Fruit fly (Drosophila melanogaster) whole organism, embryonic: ENCODE results near the gene scpr-C.

ENCODE experiments used
- Ada2b ChIP-seq: fragments of 200-800 bp; sonication (Bioruptor generic); IDR thresholded peaks from 2 replicates; pipeline ENCODE4 v1.3.6; 2022; ENCODE audit warnings: missing biosample characterization, missing genetic modification characterization
- CG12391 ChIP-seq: fragments of 200-800 bp; sonication (Bioruptor generic); optimal IDR thresholded peaks from 3 replicates; lab custom pipeline; 2018; ENCODE audit warnings: missing biosample characterization, mild to moderate bottlenecking, missing genetic modification characterization, moderate library complexity
- CG14441 ChIP-seq: fragments of 200-800 bp; sonication (Bioruptor generic); IDR thresholded peaks from 2 replicates; pipeline ENCODE4 v1.3.6; 2022; ENCODE audit warnings: missing biosample characterization, missing genetic modification characterization
- CG15479 ChIP-seq: fragments of 200-800 bp; sonication (Bioruptor generic); optimal IDR thresholded peaks from 3 replicates; lab custom pipeline; 2019; ENCODE audit warnings: missing biosample characterization, mild to moderate bottlenecking, missing genetic modification characterization, moderate library complexity
- CG17829 ChIP-seq: fragments of 200-800 bp; optimal IDR thresholded peaks from 2 replicates; lab custom pipeline; 2019; ENCODE audit warnings: missing biosample characterization, mild to moderate bottlenecking, missing genetic modification characterization, moderate library complexity
- CG1792 ChIP-seq: fragments of 200-800 bp; sonication (Bioruptor generic); optimal IDR thresholded peaks from 2 replicates; lab custom pipeline; 2016; ENCODE audit warnings: missing biosample characterization, missing genetic modification characterization
- CG1832 ChIP-seq: fragments of 200-800 bp; sonication (Bioruptor generic); optimal IDR thresholded peaks from 2 replicates; lab custom pipeline; 2017; ENCODE audit warnings: missing biosample characterization, mild to moderate bottlenecking, missing genetic modification characterization, inconsistent platforms
- CG30020 ChIP-seq: fragments of 200-800 bp; optimal IDR thresholded peaks from 2 replicates; lab custom pipeline; 2019; ENCODE audit warnings: missing biosample characterization, mild to moderate bottlenecking, missing genetic modification characterization, moderate library complexity
- CG31365 ChIP-seq: fragments of 200-800 bp; sonication (Bioruptor generic); optimal IDR thresholded peaks from 2 replicates; lab custom pipeline; 2018; ENCODE audit warnings: missing biosample characterization, mild to moderate bottlenecking, missing genetic modification characterization
- CG32532 ChIP-seq: fragments of 200-800 bp; sonication (Bioruptor generic); IDR thresholded peaks from 2 replicates; pipeline ENCODE4 v1.3.6; 2022; ENCODE audit warnings: missing biosample characterization, missing genetic modification characterization
- CG3281 ChIP-seq: fragments of 200-800 bp; sonication (Bioruptor generic); optimal IDR thresholded peaks from 3 replicates; lab custom pipeline; 2017; ENCODE audit warnings: missing biosample characterization, mild to moderate bottlenecking, missing genetic modification characterization
- CG33213 ChIP-seq: fragments of 200-800 bp; sonication (Bioruptor generic); optimal IDR thresholded peaks from 3 replicates; lab custom pipeline; 2016; ENCODE audit warnings: missing biosample characterization, missing genetic modification characterization
- CG5180 ChIP-seq: fragments of 200-800 bp; sonication (Bioruptor generic); optimal IDR thresholded peaks from 3 replicates; lab custom pipeline; 2017; ENCODE audit warnings: missing biosample characterization, missing genetic modification characterization, mild to moderate bottlenecking, moderate library complexity, missing genetic modification reagents
- CG6791 ChIP-seq: fragments of 200-800 bp; sonication (Bioruptor generic); IDR thresholded peaks from 3 replicates; pipeline ENCODE4 v1.3.6; 2022; ENCODE audit warnings: missing biosample characterization, missing genetic modification characterization; ENCODE audit not compliant: partially characterized antibody
- CG9609 ChIP-seq: fragments of 200-800 bp; sonication (Bioruptor generic); optimal IDR thresholded peaks from 3 replicates; lab custom pipeline; 2016; ENCODE audit warnings: missing biosample characterization, missing genetic modification characterization
- CG9727 ChIP-seq: fragments of 200-800 bp; sonication (Bioruptor generic); optimal IDR thresholded peaks from 3 replicates; lab custom pipeline; 2017; ENCODE audit warnings: missing biosample characterization, mild to moderate bottlenecking, missing genetic modification characterization
- D19B ChIP-seq: fragments of 200-800 bp; sonication (Bioruptor generic); optimal IDR thresholded peaks from 2 replicates; lab custom pipeline; 2017; ENCODE audit warnings: missing biosample characterization, mild to moderate bottlenecking, missing genetic modification characterization
- Ets97D ChIP-seq: fragments of 200-800 bp; sonication (Bioruptor generic); optimal IDR thresholded peaks from 3 replicates; lab custom pipeline; 2016; ENCODE audit warnings: missing biosample characterization, missing genetic modification characterization
- Fer2 ChIP-seq: fragments of 200-800 bp; sonication (Bioruptor generic); optimal IDR thresholded peaks from 2 replicates; lab custom pipeline; 2018; ENCODE audit warnings: missing biosample characterization, mild to moderate bottlenecking, missing genetic modification characterization, moderate library complexity
- Hr3 ChIP-seq: fragments of 200-800 bp; sonication (Bioruptor generic); optimal IDR thresholded peaks from 3 replicates; lab custom pipeline; 2016; ENCODE audit warnings: missing biosample characterization, missing genetic modification characterization
- Lim3 ChIP-seq: fragments of 200-800 bp; sonication (Bioruptor generic); IDR thresholded peaks from 2 replicates; pipeline ENCODE4 v1.3.6; 2022; ENCODE audit warnings: missing biosample characterization, missing genetic modification characterization
- Mes4 ChIP-seq: fragments of 200-800 bp; sonication (Bioruptor generic); optimal IDR thresholded peaks from 2 replicates; lab custom pipeline; 2016; ENCODE audit warnings: missing biosample characterization, missing genetic modification characterization
- Scr ChIP-seq: fragments of 200-800 bp; sonication (Bioruptor generic); IDR thresholded peaks from 2 replicates; pipeline ENCODE4 v1.3.6; 2022; ENCODE audit warnings: missing biosample characterization, missing genetic modification characterization; ENCODE audit not compliant: partially characterized antibody
- Ssrp ChIP-seq: fragments of 200-800 bp; sonication (Bioruptor generic); optimal IDR thresholded peaks from 2 replicates; lab custom pipeline; 2018; ENCODE audit warnings: missing biosample characterization, mild to moderate bottlenecking, missing genetic modification characterization, moderate library complexity
- Tbp ChIP-seq: fragments of >200 bp; optimal IDR thresholded peaks from 2 replicates; lab custom pipeline; 2018; ENCODE audit warnings: missing biosample characterization, missing genetic modification characterization
- Xbp1 ChIP-seq: fragments of 200-800 bp; sonication (Bioruptor generic); optimal IDR thresholded peaks from 3 replicates; lab custom pipeline; 2016; ENCODE audit warnings: missing biosample characterization, mild to moderate bottlenecking, missing genetic modification characterization
- aop ChIP-seq: fragments of 200-800 bp; sonication (Bioruptor generic); IDR thresholded peaks from 2 replicates; pipeline ENCODE4 v1.3.6; 2022; ENCODE audit warnings: missing biosample characterization, missing genetic modification characterization
- ato ChIP-seq: fragments of 200-800 bp; sonication (Bioruptor generic); IDR thresholded peaks from 2 replicates; pipeline ENCODE4 v1.3.6; 2022; ENCODE audit warnings: missing biosample characterization, missing genetic modification characterization; ENCODE audit not compliant: partially characterized antibody
- bigmax ChIP-seq: fragments of 200-800 bp; sonication (Bioruptor generic); optimal IDR thresholded peaks from 2 replicates; lab custom pipeline; 2018; ENCODE audit warnings: missing biosample characterization, mild to moderate bottlenecking, missing genetic modification characterization
- caup ChIP-seq: fragments of 200-800 bp; sonication (Bioruptor generic); optimal IDR thresholded peaks from 3 replicates; lab custom pipeline; 2017; ENCODE audit warnings: missing biosample characterization, mild to moderate bottlenecking, missing genetic modification characterization, moderate library complexity; ENCODE audit not compliant: severe bottlenecking
- ci ChIP-seq: fragments of 200-800 bp; sonication (Bioruptor generic); IDR thresholded peaks from 3 replicates; pipeline ENCODE4 v1.3.6; 2022; ENCODE audit warnings: missing biosample characterization, missing genetic modification characterization
- dm ChIP-seq: fragments of 200-800 bp; sonication (Bioruptor generic); optimal IDR thresholded peaks from 3 replicates; lab custom pipeline; 2016; ENCODE audit warnings: missing biosample characterization, missing genetic modification characterization
- dysf ChIP-seq: fragments of 200-800 bp; sonication (Bioruptor generic); IDR thresholded peaks from 3 replicates; pipeline ENCODE4 v1.3.6; 2022; ENCODE audit warnings: missing biosample characterization, missing genetic modification characterization
- fu2 ChIP-seq: fragments of 200-800 bp; sonication (Bioruptor generic); optimal IDR thresholded peaks from 2 replicates; lab custom pipeline; 2016; ENCODE audit warnings: missing biosample characterization, missing genetic modification characterization
- gro ChIP-seq: fragments of 200-800 bp; sonication (Bioruptor generic); optimal IDR thresholded peaks from 2 replicates; lab custom pipeline; 2016; ENCODE audit warnings: missing biosample characterization, missing genetic modification characterization
- jing ChIP-seq: fragments of 200-800 bp; sonication (Bioruptor generic); optimal IDR thresholded peaks from 2 replicates; lab custom pipeline; 2018; ENCODE audit warnings: missing biosample characterization, mild to moderate bottlenecking, missing genetic modification characterization
- knrl ChIP-seq: fragments of 200-800 bp; sonication (Bioruptor generic); IDR thresholded peaks from 3 replicates; pipeline ENCODE4 v1.3.6; 2022; ENCODE audit warnings: missing biosample characterization, missing genetic modification characterization; ENCODE audit not compliant: partially characterized antibody
- lab ChIP-seq: fragments of 200-800 bp; sonication (Bioruptor generic); optimal IDR thresholded peaks from 3 replicates; lab custom pipeline; 2017; ENCODE audit warnings: missing biosample characterization, missing genetic modification characterization, mild to moderate bottlenecking, moderate library complexity, missing genetic modification reagents
- lov ChIP-seq, 2 experiments: fragments of 200-800 bp in 1 of 2; fragments of >200 bp in 1 of 2; sonication (Bioruptor generic) in 1 of 2; IDR thresholded peaks in 1 of 2; optimal IDR thresholded peaks in 1 of 2; 2 replicates in 1 of 2; 3 replicates in 1 of 2; pipeline versions ENCODE4 v1.3.6 to Lab custom; 2017 to 2022; ENCODE audit warnings: missing biosample characterization in 1 of 2, missing genetic modification characterization in 1 of 2
- mirr ChIP-seq: fragments of 200-800 bp; sonication (Bioruptor generic); optimal IDR thresholded peaks from 3 replicates; lab custom pipeline; 2018; ENCODE audit warnings: missing biosample characterization, mild to moderate bottlenecking, missing genetic modification characterization
- mld ChIP-seq: fragments of 200-800 bp; sonication (Bioruptor generic); IDR thresholded peaks from 3 replicates; pipeline ENCODE4 v1.3.6; 2022; ENCODE audit warnings: missing biosample characterization, missing genetic modification characterization; ENCODE audit not compliant: partially characterized antibody
- nom ChIP-seq: fragments of 200-800 bp; sonication (Bioruptor generic); optimal IDR thresholded peaks from 2 replicates; lab custom pipeline; 2017; ENCODE audit warnings: missing biosample characterization, missing genetic modification characterization, mild to moderate bottlenecking, moderate library complexity, missing genetic modification reagents
- pum ChIP-seq: fragments of 200-800 bp; sonication (Bioruptor generic); optimal IDR thresholded peaks from 2 replicates; lab custom pipeline; 2016; ENCODE audit warnings: missing biosample characterization, missing genetic modification characterization
- row ChIP-seq: fragments of 200-800 bp; sonication (Bioruptor generic); IDR thresholded peaks from 3 replicates; pipeline ENCODE4 v1.3.6; 2022; ENCODE audit warnings: missing biosample characterization, missing genetic modification characterization
- scrt ChIP-seq: fragments of 200-800 bp; sonication (Bioruptor generic); optimal IDR thresholded peaks from 2 replicates; lab custom pipeline; 2018; ENCODE audit warnings: missing biosample characterization, mild to moderate bottlenecking, missing genetic modification characterization, moderate library complexity
- slbo ChIP-seq: fragments of 200-800 bp; sonication (Bioruptor generic); IDR thresholded peaks from 2 replicates; pipeline ENCODE4 v1.3.6; 2022; ENCODE audit warnings: missing biosample characterization, missing genetic modification characterization
- sna ChIP-seq: fragments of 200-800 bp; sonication (Bioruptor generic); IDR thresholded peaks from 2 replicates; pipeline ENCODE4 v1.3.6; 2022; ENCODE audit warnings: missing biosample characterization, missing genetic modification characterization; ENCODE audit not compliant: partially characterized antibody
- ssp ChIP-seq: fragments of 200-800 bp; sonication (Bioruptor generic); IDR thresholded peaks from 2 replicates; pipeline ENCODE4 v1.3.6; 2022; ENCODE audit warnings: missing biosample characterization, missing genetic modification characterization
- trh ChIP-seq: fragments of 200-800 bp; sonication (Bioruptor generic); optimal IDR thresholded peaks from 2 replicates; lab custom pipeline; 2016; ENCODE audit warnings: missing biosample characterization, missing genetic modification characterization

scpr-C gene

DNA sequence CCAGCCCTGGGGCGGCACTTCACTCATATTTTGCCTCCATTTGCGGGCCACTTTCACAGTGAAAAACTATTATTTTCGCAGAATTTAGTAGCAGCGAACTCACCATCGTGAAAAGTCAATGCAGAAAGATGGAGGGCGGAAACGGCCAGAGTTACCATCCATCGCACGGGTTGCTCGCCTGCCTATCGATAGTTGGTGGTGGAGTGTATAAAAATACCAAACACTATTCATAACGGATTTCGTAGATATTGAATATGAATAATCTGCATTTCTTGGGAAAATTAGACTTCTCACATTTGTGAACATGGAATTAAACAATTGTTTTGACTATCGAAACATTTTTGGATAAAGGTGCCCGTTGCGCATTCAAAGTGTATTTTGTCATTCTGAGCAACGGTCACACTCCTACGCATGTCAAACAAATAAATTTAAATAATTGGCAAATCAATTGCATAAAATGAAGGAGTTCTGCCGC, 9.1 kb upstream of the scpr-C start, which contains the start of the genes RpS25 and CG4820 (continued):
- TF ChIP-seq ato (GFP tag; lab: Robert Waterston, UW) (peak; percentile 64), Tbp (GFP tag; lab: Kevin White, UChicago) (peak; percentile 55), Mes4 (GFP tag; lab: Kevin White, UChicago) (peak; percentile 97), Ets97D (GFP tag; lab: Kevin White, UChicago) (peak; percentile 100), lov (optimal IDR thresholded peaks at IDR 0.05; lab: Kevin White, UChicago) (no peak), lov (GFP tag; IDR thresholded peaks at IDR 0.05; lab: Robert Waterston, UW) (peak; percentile 89), scrt (GFP tag; lab: Kevin White, UChicago) (peak; percentile 87), CG14441 (peak; percentile 75), CG6791 (GFP tag; lab: Robert Waterston, UW) (peak; percentile 80), Scr (GFP tag; lab: Robert Waterston, UW) (peak; percentile 92), CG33213 (GFP tag; lab: Kevin White, UChicago) (peak; percentile 96), ssp (GFP tag; lab: Robert Waterston, UW) (peak; percentile 72), sna (peak; percentile 89), CG12391 (tag; lab: Kevin White, UChicago) (peak; percentile 92), CG31365 (tag; lab: Kevin White, UChicago) (peak; percentile 86), gro (GFP tag; lab: Kevin White, UChicago) (peak; percentile 94), mld (peak; percentile 65; the same call in 1 of the 3 replicates), lab (GFP tag; lab: Kevin White, UChicago) (peak; percentile 97), Fer2 (tag; lab: Kevin White, UChicago) (peak; percentile 85), slbo (peak; percentile 86), CG15479 (GFP tag; lab: Kevin White, UChicago) (peak; percentile 94), fu2 (GFP tag; lab: Kevin White, UChicago) (peak; percentile 90), CG30020 (tag; lab: Kevin White, UChicago) (peak; percentile 84), row (GFP tag; lab: Robert Waterston, UW) (peak; percentile 73), Ssrp (tag; lab: Kevin White, UChicago) (peak; percentile 81), caup (GFP tag; lab: Kevin White, UChicago) (peak; percentile 97), Hr3 (GFP tag; lab: Kevin White, UChicago) (peak; percentile 71), D19B (GFP tag; lab: Kevin White, UChicago) (peak; percentile 75), nom (GFP tag; lab: Kevin White, UChicago) (peak; percentile 90), CG32532 (GFP tag; lab: Robert Waterston, UW) (peak; percentile 89), Ada2b (GFP tag; lab: Robert Waterston, UW) (peak; percentile 66), dysf (GFP tag; lab: Robert Waterston, UW) (peak; percentile 86), trh (GFP tag; lab: Kevin White, UChicago) (peak; percentile 86), CG9727 (GFP tag; lab: Kevin White, UChicago) (peak; percentile 95), ci (GFP tag; lab: Robert Waterston, UW) (peak; percentile 96), CG3281 (GFP tag; lab: Kevin White, UChicago) (peak; percentile 95), jing (GFP tag; lab: Kevin White, UChicago) (peak; percentile 78), CG17829 (tag; lab: Kevin White, UChicago) (peak; percentile 89), bigmax (GFP tag; lab: Kevin White, UChicago) (peak; percentile 92), CG1792 (GFP tag; lab: Kevin White, UChicago) (peak; percentile 84), knrl (GFP tag; lab: Robert Waterston, UW) (peak; percentile 91), Xbp1 (GFP tag; lab: Kevin White, UChicago) (peak; percentile 89), CG1832 (no peak), pum (GFP tag; lab: Kevin White, UChicago) (peak; percentile 78), CG5180 (GFP tag; lab: Kevin White, UChicago) (peak; percentile 81), aop (GFP tag; lab: Robert Waterston, UW) (0 out of 2 replicates have a peak, but pooled peaks have one; percentile 15), dm (GFP tag; lab: Kevin White, UChicago) (peak; percentile 97), mirr (peak; percentile 98), CG9609 (peak; percentile 89), Lim3 (GFP tag; lab: Robert Waterston, UW) (peak; percentile 28; the same call in 1 of the 2 replicates)
